Worm (Caenorhabditis elegans): ENCODE data around the gene fbxa-67.

Gene fbxa-67

ce11 chrIII:910540-911311 is 39.7 kb downstream of the fbxa-67 start, which contains the start of the genes F23H11.5 and bra-2 (continued):
- TF ChIP-seq nhr-76 (tag; optimal IDR thresholded peaks at IDR 0.05) (no peak), jun-1 (tag; optimal IDR thresholded peaks at IDR 0.05) (no peak), nhr-28 (tag; optimal IDR thresholded peaks at IDR 0.05) (no peak), nhr-43 (tag; optimal IDR thresholded peaks at IDR 0.05; ENCODE audit: poor library complexity, severe bottlenecking) (no peak)

ce11 chrIII:909540-909939 is 40.9 kb downstream of the fbxa-67 start, which contains the start of gene crls-1:
TSS of gene crls-1 (minus strand) at chrIII:909902.
- TF ChIP-seq ama-1 (optimal IDR thresholded peaks at IDR 0.05) (peak; percentile 51), daf-12 (tag; optimal IDR thresholded peaks at IDR 0.05) (no peak), lsy-12 (tag; optimal IDR thresholded peaks at IDR 0.05) (no peak), nhr-76 (tag; optimal IDR thresholded peaks at IDR 0.05) (no peak), egl-27 (tag; optimal IDR thresholded peaks at IDR 0.05) (no peak), lin-15B (tag; optimal IDR thresholded peaks at IDR 0.05) (no peak)

- TF ChIP-seq hmg-11 (tag; optimal IDR thresholded peaks at IDR 0.05) (peak; percentile 38), elt-2 (tag; optimal IDR thresholded peaks at IDR 0.05) (no peak), nhr-23 (tag; optimal IDR thresholded peaks at IDR 0.05) (peak; percentile 21), elt-1 (tag; optimal IDR thresholded peaks at IDR 0.05) (no peak), nhr-25 (tag; optimal IDR thresholded peaks at IDR 0.05) (peak; percentile 31), pha-4 (tag; optimal IDR thresholded peaks at IDR 0.05) (peak; percentile 79), jun-1 (tag; optimal IDR thresholded peaks at IDR 0.05) (peak; percentile 56)
Observed at ce11 chrIII:907990-908389, 42.5 kb downstream of the fbxa-67 start.

DNA sequence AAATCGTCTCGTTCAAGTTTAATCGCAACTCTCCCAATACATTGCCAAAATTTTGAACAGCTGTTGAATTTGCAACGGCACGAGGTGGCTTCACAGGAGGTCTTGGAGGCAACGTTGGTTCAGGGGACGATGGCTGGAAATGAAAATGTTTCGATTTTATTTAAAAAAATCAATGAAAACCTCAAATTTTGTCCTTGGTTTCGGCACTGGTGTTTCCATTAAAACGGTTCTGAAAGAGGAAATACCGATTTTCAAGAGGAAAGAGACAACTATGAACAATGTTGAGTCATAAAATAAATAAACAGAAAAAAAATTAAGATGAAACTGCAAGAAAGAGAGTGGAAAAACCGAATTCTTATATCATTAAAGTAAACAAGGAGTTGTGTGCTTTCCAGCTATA is 43.2 kb downstream of the fbxa-67 start, which contains the start of gene F23H11.4:
TSS of gene F23H11.4 (minus strand) at position 229 of the 400 bp plus-strand sequence.
- TF ChIP-seq zag-1 (tag; optimal IDR thresholded peaks at IDR 0.05) (no peak), nhr-23 (tag; optimal IDR thresholded peaks at IDR 0.05) (no peak), pha-4 (tag; optimal IDR thresholded peaks at IDR 0.05) (peak; percentile 54)

- TF ChIP-seq elt-2 (tag; optimal IDR thresholded peaks at IDR 0.05) (peak; percentile 34), pha-4 (tag; optimal IDR thresholded peaks at IDR 0.05) (peak; percentile 33), nfya-1 (tag; optimal IDR thresholded peaks at IDR 0.05; ENCODE audit: insufficient read depth) (no peak), nhr-237 (tag; optimal IDR thresholded peaks at IDR 0.05) (no peak), lin-15B (tag; optimal IDR thresholded peaks at IDR 0.05) (peak; percentile 32), hmg-11 (tag; optimal IDR thresholded peaks at IDR 0.05) (peak; percentile 9), nhr-23 (tag; optimal IDR thresholded peaks at IDR 0.05) (peak; percentile 11)
Observed at ce11 chrIII:901600-902250, 48.7 kb downstream of the fbxa-67 start.

DNA sequence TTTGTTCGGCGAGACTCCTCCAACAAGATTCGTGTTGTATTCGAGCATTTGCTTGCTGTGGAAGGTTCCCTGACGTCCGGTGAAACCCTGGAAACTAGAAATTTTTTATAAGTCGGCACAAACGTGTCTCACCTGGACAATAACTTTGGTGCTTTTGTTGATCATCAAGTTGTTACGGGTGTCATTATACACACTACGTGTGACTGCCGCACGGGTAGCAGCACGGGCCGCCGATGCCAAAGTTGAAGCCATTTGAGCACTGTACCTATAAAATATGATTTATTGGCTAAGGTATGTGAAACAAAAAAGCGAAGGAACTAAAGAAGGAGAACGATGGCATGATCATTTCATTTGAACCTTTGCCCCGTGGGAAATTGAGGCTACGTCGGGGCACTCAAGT is 49.3 kb downstream of the fbxa-67 start, which contains the start of gene sucl-2:
TSS of gene sucl-2 (minus strand) at position 265 of the 400 bp plus-strand sequence.
- TF ChIP-seq unc-39 (tag; optimal IDR thresholded peaks at IDR 0.05) (no peak), jun-1 (tag; optimal IDR thresholded peaks at IDR 0.05) (no peak), ceh-28 (tag; optimal IDR thresholded peaks at IDR 0.05) (no peak), nhr-11 (tag; optimal IDR thresholded peaks at IDR 0.05) (no peak), pqm-1 (tag; optimal IDR thresholded peaks at IDR 0.05) (no peak), nhr-76 (tag; optimal IDR thresholded peaks at IDR 0.05) (no peak), ceh-16 (tag; optimal IDR thresholded peaks at IDR 0.05) (no peak), elt-1 (tag; optimal IDR thresholded peaks at IDR 0.05) (no peak), lin-39 (tag; optimal IDR thresholded peaks at IDR 0.05) (no peak), daf-12 (tag; optimal IDR thresholded peaks at IDR 0.05) (no peak), nhr-12 (tag; optimal IDR thresholded peaks at IDR 0.05) (no peak), fos-1 (tag; optimal IDR thresholded peaks at IDR 0.05) (no peak), nhr-67 (tag; optimal IDR thresholded peaks at IDR 0.05) (no peak), nhr-43 (tag; optimal IDR thresholded peaks at IDR 0.05; ENCODE audit: poor library complexity, severe bottlenecking) (no peak), unc-62 (GFP tag; optimal IDR thresholded peaks at IDR 0.05) (no peak), hmg-11 (tag; optimal IDR thresholded peaks at IDR 0.05) (no peak), nhr-23 (tag; optimal IDR thresholded peaks at IDR 0.05) (no peak)
